Fruit fly (Drosophila melanogaster) whole organism, embryonic: ENCODE data around the gene nod.
A peak's percentile ranks its signal among the peaks of the same experiment; 100 is the strongest.

ENCODE experiments used
- Ada2b ChIP-seq: fragments of 200-800 bp; sonication (Bioruptor generic); IDR thresholded peaks from 2 replicates; pipeline ENCODE4 v1.3.6; 2022; ENCODE audit warnings: missing biosample characterization, missing genetic modification characterization
- Adf1 ChIP-seq: fragments of 200-800 bp; sonication (Bioruptor generic); IDR thresholded peaks from 2 replicates; pipeline ENCODE4 v1.3.6; 2022; ENCODE audit warnings: missing biosample characterization, missing genetic modification characterization
- B-H2 ChIP-seq: fragments of 200-800 bp; sonication (Bioruptor generic); optimal IDR thresholded peaks from 2 replicates; lab custom pipeline; 2018; ENCODE audit warnings: missing biosample characterization, mild to moderate bottlenecking, missing genetic modification characterization
- CG1024 ChIP-seq: fragments of 200-800 bp; sonication (Bioruptor generic); IDR thresholded peaks from 2 replicates; pipeline ENCODE4 v1.3.6; 2022; ENCODE audit warnings: missing biosample characterization, missing genetic modification characterization
- CG11723 ChIP-seq: fragments of 200-800 bp; sonication (Bioruptor generic); optimal IDR thresholded peaks from 2 replicates; lab custom pipeline; 2017; ENCODE audit warnings: missing biosample characterization, mild to moderate bottlenecking, missing genetic modification characterization
- CG12104 ChIP-seq: fragments of 200-800 bp; sonication (Bioruptor generic); optimal IDR thresholded peaks from 3 replicates; lab custom pipeline; 2016; ENCODE audit warnings: missing biosample characterization, missing genetic modification characterization
- CG12236 ChIP-seq: fragments of 200-800 bp; sonication (Bioruptor generic); optimal IDR thresholded peaks from 2 replicates; lab custom pipeline; 2016; ENCODE audit warnings: missing biosample characterization, missing genetic modification characterization
- CG12391 ChIP-seq: fragments of 200-800 bp; sonication (Bioruptor generic); optimal IDR thresholded peaks from 3 replicates; lab custom pipeline; 2018; ENCODE audit warnings: missing biosample characterization, mild to moderate bottlenecking, missing genetic modification characterization, moderate library complexity
- CG12942 ChIP-seq: fragments of 200-800 bp; sonication (Bioruptor generic); optimal IDR thresholded peaks from 3 replicates; lab custom pipeline; 2016; ENCODE audit warnings: missing biosample characterization, missing genetic modification characterization
- CG13296 ChIP-seq: fragments of 200-800 bp; sonication (Bioruptor generic); optimal IDR thresholded peaks from 3 replicates; lab custom pipeline; 2018; ENCODE audit warnings: missing biosample characterization, mild to moderate bottlenecking, missing genetic modification characterization
- CG15269 ChIP-seq: fragments of 200-800 bp; sonication (Bioruptor generic); optimal IDR thresholded peaks from 2 replicates; lab custom pipeline; 2018; ENCODE audit warnings: missing biosample characterization, mild to moderate bottlenecking, missing genetic modification characterization, moderate library complexity
- CG30403 ChIP-seq: fragments of 200-800 bp; sonication (Bioruptor generic); optimal IDR thresholded peaks from 3 replicates; lab custom pipeline; 2016; ENCODE audit warnings: missing biosample characterization, missing genetic modification characterization
- CG31224 ChIP-seq: fragments of 200-800 bp; sonication (Bioruptor generic); IDR thresholded peaks from 2 replicates; pipeline ENCODE4 v1.3.6; 2022; ENCODE audit warnings: missing biosample characterization, missing genetic modification characterization
- CG31441 ChIP-seq: fragments of 200-800 bp; sonication (Bioruptor generic); IDR thresholded peaks from 2 replicates; pipeline ENCODE4 v1.3.6; 2022; ENCODE audit warnings: missing biosample characterization, missing genetic modification characterization
- CG3163 ChIP-seq: fragments of 200-800 bp; sonication (Bioruptor generic); optimal IDR thresholded peaks from 3 replicates; lab custom pipeline; 2016; ENCODE audit warnings: missing biosample characterization, missing genetic modification characterization
- CG32767 ChIP-seq: fragments of 200-800 bp; sonication (Bioruptor generic); IDR thresholded peaks from 2 replicates; pipeline ENCODE4 v1.3.6; 2022; ENCODE audit warnings: missing biosample characterization, missing genetic modification characterization
- CG4328 ChIP-seq: fragments of 200-800 bp; sonication (Bioruptor generic); optimal IDR thresholded peaks from 3 replicates; lab custom pipeline; 2017; ENCODE audit warnings: missing biosample characterization, missing genetic modification reagents, missing genetic modification characterization
- CG4424 ChIP-seq: fragments of 200-800 bp; sonication (Bioruptor generic); optimal IDR thresholded peaks from 3 replicates; lab custom pipeline; 2016; ENCODE audit warnings: missing biosample characterization, missing genetic modification characterization
- CG6175 ChIP-seq: fragments of 200-800 bp; sonication (Bioruptor generic); IDR thresholded peaks from 3 replicates; pipeline ENCODE4 v1.3.6; 2022; ENCODE audit warnings: missing biosample characterization, missing genetic modification characterization
- CG6683 ChIP-seq: fragments of 200-800 bp; sonication (Bioruptor generic); optimal IDR thresholded peaks from 2 replicates; lab custom pipeline; 2017; ENCODE audit warnings: missing biosample characterization, mild to moderate bottlenecking, missing genetic modification characterization, missing genetic modification reagents
- CG6689 ChIP-seq: fragments of 200-800 bp; sonication (Bioruptor generic); IDR thresholded peaks from 2 replicates; pipeline ENCODE4 v1.3.6; 2022; ENCODE audit warnings: missing biosample characterization, missing genetic modification characterization
- CG6813 ChIP-seq: fragments of 200-800 bp; sonication (Bioruptor generic); optimal IDR thresholded peaks from 2 replicates; lab custom pipeline; 2017; ENCODE audit warnings: missing biosample characterization, missing genetic modification characterization, mild to moderate bottlenecking, moderate library complexity, missing genetic modification reagents
- CG8089 ChIP-seq: fragments of 200-800 bp; sonication (Bioruptor generic); optimal IDR thresholded peaks from 3 replicates; lab custom pipeline; 2016; ENCODE audit warnings: missing biosample characterization, missing genetic modification characterization
- CG8924 ChIP-seq: fragments of 200-800 bp; optimal IDR thresholded peaks from 3 replicates; lab custom pipeline; 2019; ENCODE audit warnings: missing biosample characterization, mild to moderate bottlenecking, missing genetic modification characterization, moderate library complexity
- CG9797 ChIP-seq: fragments of 200-800 bp; sonication (Bioruptor generic); optimal IDR thresholded peaks from 3 replicates; lab custom pipeline; 2018; ENCODE audit warnings: missing biosample characterization, mild to moderate bottlenecking, missing genetic modification characterization
- Hey ChIP-seq: fragments of 200-800 bp; sonication (Bioruptor generic); optimal IDR thresholded peaks from 3 replicates; lab custom pipeline; 2018; ENCODE audit warnings: missing biosample characterization, mild to moderate bottlenecking, missing genetic modification characterization
- HmgD ChIP-seq: fragments of 200-800 bp; sonication (Bioruptor generic); optimal IDR thresholded peaks from 3 replicates; lab custom pipeline; 2016; ENCODE audit warnings: missing biosample characterization, missing genetic modification characterization
- Hr3 ChIP-seq: fragments of 200-800 bp; sonication (Bioruptor generic); optimal IDR thresholded peaks from 3 replicates; lab custom pipeline; 2016; ENCODE audit warnings: missing biosample characterization, missing genetic modification characterization
- PHDP ChIP-seq: fragments of 200-800 bp; sonication (Bioruptor generic); optimal IDR thresholded peaks from 3 replicates; lab custom pipeline; 2018; ENCODE audit warnings: missing biosample characterization, mild to moderate bottlenecking, missing genetic modification characterization, moderate library complexity
- Sry-β ChIP-seq: fragments of 200-800 bp; sonication (Bioruptor generic); optimal IDR thresholded peaks from 2 replicates; lab custom pipeline; 2018; ENCODE audit warnings: missing biosample characterization, mild to moderate bottlenecking, missing genetic modification characterization, moderate library complexity
- aop ChIP-seq: fragments of 200-800 bp; sonication (Bioruptor generic); IDR thresholded peaks from 2 replicates; pipeline ENCODE4 v1.3.6; 2022; ENCODE audit warnings: missing biosample characterization, missing genetic modification characterization
- caup ChIP-seq: fragments of 200-800 bp; sonication (Bioruptor generic); optimal IDR thresholded peaks from 3 replicates; lab custom pipeline; 2017; ENCODE audit warnings: missing biosample characterization, mild to moderate bottlenecking, missing genetic modification characterization, moderate library complexity; ENCODE audit not compliant: severe bottlenecking
- ci ChIP-seq: fragments of 200-800 bp; sonication (Bioruptor generic); IDR thresholded peaks from 3 replicates; pipeline ENCODE4 v1.3.6; 2022; ENCODE audit warnings: missing biosample characterization, missing genetic modification characterization
- danr ChIP-seq: fragments of 200-800 bp; sonication (Bioruptor generic); IDR thresholded peaks from 2 replicates; pipeline ENCODE4 v1.3.6; 2022; ENCODE audit warnings: missing biosample characterization, missing genetic modification characterization
- kay ChIP-seq: fragments of 200-800 bp; sonication (Bioruptor generic); optimal IDR thresholded peaks from 2 replicates; lab custom pipeline; 2016; ENCODE audit warnings: missing biosample characterization, missing genetic modification characterization
- knrl ChIP-seq: fragments of 200-800 bp; sonication (Bioruptor generic); IDR thresholded peaks from 3 replicates; pipeline ENCODE4 v1.3.6; 2022; ENCODE audit warnings: missing biosample characterization, missing genetic modification characterization; ENCODE audit not compliant: partially characterized antibody
- lola ChIP-seq, 3 experiments: fragments of >200 bp in 2 of 3; fragments of 200-800 bp in 1 of 3; sonication (Bioruptor generic) in 1 of 3; optimal IDR thresholded peaks; 2 replicates each; lab custom pipeline; 2017 to 2019; ENCODE audit warnings: missing biosample characterization in 3 of 3, missing genetic modification characterization in 3 of 3, mild to moderate bottlenecking in 1 of 3, moderate library complexity in 1 of 3
- mirr ChIP-seq: fragments of 200-800 bp; sonication (Bioruptor generic); optimal IDR thresholded peaks from 3 replicates; lab custom pipeline; 2018; ENCODE audit warnings: missing biosample characterization, mild to moderate bottlenecking, missing genetic modification characterization
- mld ChIP-seq: fragments of 200-800 bp; sonication (Bioruptor generic); IDR thresholded peaks from 3 replicates; pipeline ENCODE4 v1.3.6; 2022; ENCODE audit warnings: missing biosample characterization, missing genetic modification characterization; ENCODE audit not compliant: partially characterized antibody
- nmo ChIP-seq: fragments of 200-800 bp; sonication (Bioruptor generic); optimal IDR thresholded peaks from 2 replicates; lab custom pipeline; 2018; ENCODE audit warnings: missing biosample characterization, mild to moderate bottlenecking, missing genetic modification characterization, moderate library complexity
- phol ChIP-seq: fragments of 200-800 bp; sonication (Bioruptor generic); optimal IDR thresholded peaks from 3 replicates; lab custom pipeline; 2018; ENCODE audit warnings: missing biosample characterization, mild to moderate bottlenecking, missing genetic modification characterization, moderate library complexity
- row ChIP-seq: fragments of 200-800 bp; sonication (Bioruptor generic); IDR thresholded peaks from 3 replicates; pipeline ENCODE4 v1.3.6; 2022; ENCODE audit warnings: missing biosample characterization, missing genetic modification characterization
- slbo ChIP-seq: fragments of 200-800 bp; sonication (Bioruptor generic); IDR thresholded peaks from 2 replicates; pipeline ENCODE4 v1.3.6; 2022; ENCODE audit warnings: missing biosample characterization, missing genetic modification characterization
- slp2 ChIP-seq: fragments of 200-800 bp; sonication (Bioruptor generic); optimal IDR thresholded peaks from 2 replicates; lab custom pipeline; 2016; ENCODE audit warnings: missing biosample characterization, missing genetic modification characterization
- sna ChIP-seq: fragments of 200-800 bp; sonication (Bioruptor generic); IDR thresholded peaks from 2 replicates; pipeline ENCODE4 v1.3.6; 2022; ENCODE audit warnings: missing biosample characterization, missing genetic modification characterization; ENCODE audit not compliant: partially characterized antibody
- stc ChIP-seq: fragments of 200-800 bp; sonication (Bioruptor generic); IDR thresholded peaks from 2 replicates; pipeline ENCODE4 v1.3.6; 2022; ENCODE audit warnings: missing biosample characterization, missing genetic modification characterization
- usp ChIP-seq: fragments of >200 bp; optimal IDR thresholded peaks from 2 replicates; lab custom pipeline; 2017; ENCODE audit warnings: missing biosample characterization, missing genetic modification characterization
- vfl ChIP-seq: fragments of 200-800 bp; sonication (Bioruptor generic); optimal IDR thresholded peaks from 2 replicates; lab custom pipeline; 2016; ENCODE audit warnings: missing biosample characterization, missing genetic modification characterization
- zen ChIP-seq: fragments of 200-800 bp; sonication (Bioruptor generic); optimal IDR thresholded peaks from 3 replicates; lab custom pipeline; 2018; ENCODE audit warnings: missing biosample characterization, mild to moderate bottlenecking, missing genetic modification characterization, moderate library complexity

nod gene

DNA sequence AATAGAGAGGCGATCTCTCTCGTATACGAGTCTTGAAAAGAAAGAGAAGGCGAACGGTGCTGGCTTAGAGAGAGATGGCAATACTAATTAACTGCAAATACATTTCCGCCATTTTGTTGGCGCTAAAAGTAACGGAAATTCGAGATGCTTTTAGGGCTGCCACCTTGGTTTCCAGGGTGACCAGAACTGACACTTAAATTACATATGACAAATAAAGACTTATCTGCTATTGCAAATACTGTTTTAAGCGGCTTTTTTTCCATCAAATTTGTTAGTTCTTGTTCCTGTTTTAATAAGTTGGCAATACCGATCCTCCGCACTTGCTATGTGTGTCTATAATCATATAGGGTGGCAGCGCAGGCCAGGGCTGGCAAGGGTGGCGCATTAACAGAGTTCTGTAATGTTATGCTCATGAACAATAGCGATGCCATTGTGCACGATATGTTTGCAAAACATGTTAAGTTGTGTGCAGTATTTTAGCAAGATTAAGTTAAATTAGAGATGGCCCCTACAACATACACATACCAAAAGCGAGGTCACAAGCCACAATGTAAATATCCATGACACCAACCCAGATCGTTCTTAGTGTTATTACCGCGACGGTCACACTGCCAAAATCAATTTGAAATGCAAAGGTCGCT lies at the start of gene nod (continued):
- TF ChIP-seq CG9797 (GFP tag; lab: Kevin White, UChicago) (peak; percentile 93), mirr (GFP tag; lab: Kevin White, UChicago) (peak; percentile 42), caup (peak; percentile 68), CG4328 (GFP tag; lab: Kevin White, UChicago) (peak; percentile 23), Hr3 (peak; percentile 39), CG6813 (GFP tag; lab: Kevin White, UChicago) (no peak), slbo (GFP tag; lab: Robert Waterston, UW) (peak; percentile 68), Ada2b (GFP tag; lab: Robert Waterston, UW) (0 out of 2 replicates have a peak, but pooled peaks have one; percentile 42), CG31224 (no peak), ci (GFP tag; lab: Robert Waterston, UW) (peak; percentile 76; the same call in 2 of the 3 replicates), sna (GFP tag; lab: Robert Waterston, UW) (0 out of 2 replicates have a peak, but pooled peaks have one; percentile 34), CG6689 (GFP tag; lab: Robert Waterston, UW) (peak; percentile 47; the same call in 1 of the 2 replicates), CG15269 (tag; lab: Kevin White, UChicago) (peak; percentile 55), CG8089 (GFP tag; lab: Kevin White, UChicago) (peak; percentile 0), CG30403 (peak; percentile 72), CG31441 (GFP tag; lab: Robert Waterston, UW) (peak; percentile 53; the same call in 1 of the 2 replicates), CG32767 (GFP tag; lab: Robert Waterston, UW) (peak; percentile 33; the same call in 1 of the 2 replicates), kay (GFP tag; lab: Kevin White, UChicago) (peak; percentile 2), Hey (tag; lab: Kevin White, UChicago) (no peak), Adf1 (GFP tag; lab: Robert Waterston, UW) (peak; percentile 14; the same call in 1 of the 2 replicates), CG12236 (no peak), row (GFP tag; lab: Robert Waterston, UW) (peak; percentile 64), CG12942 (GFP tag; lab: Kevin White, UChicago) (peak; percentile 52), CG1024 (no peak), knrl (GFP tag; lab: Robert Waterston, UW) (peak; percentile 68), zen (peak; percentile 60), CG6683 (GFP tag; lab: Kevin White, UChicago) (no peak), Sry-β (GFP tag; lab: Kevin White, UChicago) (peak; percentile 11), CG12391 (tag; lab: Kevin White, UChicago) (peak; percentile 63), stc (GFP tag; lab: Robert Waterston, UW) (no peak), vfl (GFP tag; lab: Kevin White, UChicago) (peak; percentile 17), CG3163 (GFP tag; lab: Kevin White, UChicago) (peak; percentile 51), B-H2 (peak; percentile 63), lola (GFP tag; optimal IDR thresholded peaks at IDR 0.05; lab: Kevin White, UChicago) (peak in 1 of 3 experiments; percentile 40), CG13296 (peak; percentile 71), slp2 (GFP tag; lab: Kevin White, UChicago) (peak; percentile 63), mld (GFP tag; lab: Robert Waterston, UW) (no peak), nmo (GFP tag; lab: Kevin White, UChicago) (peak; percentile 64), PHDP (peak; percentile 59), CG8924 (tag; lab: Kevin White, UChicago) (no peak), danr (GFP tag; lab: Robert Waterston, UW) (0 out of 2 replicates have a peak, but pooled peaks have one; percentile 17), CG11723 (GFP tag; lab: Kevin White, UChicago) (no peak), HmgD (GFP tag; lab: Kevin White, UChicago) (peak; percentile 55), CG4424 (GFP tag; lab: Kevin White, UChicago) (peak; percentile 23), usp (GFP tag; lab: Kevin White, UChicago) (no peak), aop (no peak), CG12104 (GFP tag; lab: Kevin White, UChicago) (no peak), CG6175 (GFP tag; lab: Robert Waterston, UW) (no peak), phol (tag; lab: Kevin White, UChicago) (peak; percentile 99)
